Worm (Caenorhabditis elegans): ENCODE results near the gene C25H3.11.
"Not testable (repeated sequence)": the region's sequence is repeated elsewhere in the genome, so short reads cannot be mapped to it uniquely, and the experiment has no call there.

The C25H3.11 gene

ce11 chrII:5640362-5641079, 48.3 kb downstream of the C25H3.11 start:
- TF ChIP-seq ceh-83 (GFP tag; optimal IDR thresholded peaks at IDR 0.05): no peak

ce11 chrII:5638059-5638458, 50.8 kb downstream of the C25H3.11 start, which contains the start of gene F59E12.3:
TSS of gene F59E12.3 (plus strand) at chrII:5638359.
- TF ChIP-seq ceh-43 (GFP tag; optimal IDR thresholded peaks at IDR 0.05) (no peak), zip-8 (tag; optimal IDR thresholded peaks at IDR 0.05) (no peak), mab-5 (tag; optimal IDR thresholded peaks at IDR 0.05) (no peak), nhr-12 (tag; optimal IDR thresholded peaks at IDR 0.05) (no peak)

- no peak for TF ChIP-seq ztf-11 (tag; optimal IDR thresholded peaks at IDR 0.05)
- no peak for TF ChIP-seq ceh-83 (GFP tag; optimal IDR thresholded peaks at IDR 0.05)
- TF ChIP-seq M03D4.4 (tag; optimal IDR thresholded peaks at IDR 0.05): no peak
- no peak for TF ChIP-seq flh-1 (GFP tag; optimal IDR thresholded peaks at IDR 0.05)
- TF ChIP-seq tbx-8 (GFP tag; optimal IDR thresholded peaks at IDR 0.05): no peak
- TF ChIP-seq drap-1 (GFP tag; optimal IDR thresholded peaks at IDR 0.05): no peak
These were observed 52.0 kb downstream of the C25H3.11 start, which contains the start of gene F59E12.8 for ce11 chrII:5636826-5637225. TSS of gene F59E12.8 (minus strand) at chrII:5636926.

ce11 chrII:5633453-5633852, 55.4 kb downstream of the C25H3.11 start:
- TF ChIP-seq blmp-1 (tag; optimal IDR thresholded peaks at IDR 0.05) (no peak), ham-2 (GFP tag; optimal IDR thresholded peaks at IDR 0.05) (no peak)

ce11 chrII:5630851-5631401, 57.9 kb downstream of the C25H3.11 start, which contains the start of the genes F59E12.6 and npl-4.1:
TSS of gene F59E12.6 (minus strand) at chrII:5630951.
TSS of gene npl-4.1 (plus strand) at chrII:5631351.
- TF ChIP-seq mab-5 (tag; optimal IDR thresholded peaks at IDR 0.05); drap-1 (GFP tag; optimal IDR thresholded peaks at IDR 0.05); ceh-43 (GFP tag; optimal IDR thresholded peaks at IDR 0.05): not testable (repeated sequence)

- TF ChIP-seq cnd-1 (tag; optimal IDR thresholded peaks at IDR 0.05): no peak
- TF ChIP-seq unc-120 (tag; optimal IDR thresholded peaks at IDR 0.05; ENCODE audit: poor library complexity, severe bottlenecking): no peak
- no peak for TF ChIP-seq tbx-8 (GFP tag; optimal IDR thresholded peaks at IDR 0.05)
- no peak for TF ChIP-seq ham-2 (GFP tag; optimal IDR thresholded peaks at IDR 0.05)
- no peak for TF ChIP-seq nhr-76 (tag; optimal IDR thresholded peaks at IDR 0.05)
- TF ChIP-seq sem-2 (GFP tag; optimal IDR thresholded peaks at IDR 0.05): no peak
- no peak for TF ChIP-seq hlh-1 (tag; optimal IDR thresholded peaks at IDR 0.05)
- no peak for TF ChIP-seq ztf-11 (tag; optimal IDR thresholded peaks at IDR 0.05)
- no peak for TF ChIP-seq nhr-237 (tag; optimal IDR thresholded peaks at IDR 0.05)
- no peak for TF ChIP-seq elt-3 (tag; optimal IDR thresholded peaks at IDR 0.05)
- no peak for TF ChIP-seq ceh-43 (GFP tag; optimal IDR thresholded peaks at IDR 0.05)
- no peak for TF ChIP-seq drap-1 (GFP tag; optimal IDR thresholded peaks at IDR 0.05)
- no peak for TF ChIP-seq snpc-4 (tag; optimal IDR thresholded peaks at IDR 0.05)
- no peak for TF ChIP-seq nhr-12 (tag; optimal IDR thresholded peaks at IDR 0.05)
- TF ChIP-seq sptf-1 (tag; optimal IDR thresholded peaks at IDR 0.05): no peak
- TF ChIP-seq mep-1 (tag; optimal IDR thresholded peaks at IDR 0.05): no peak
- TF ChIP-seq flh-1 (GFP tag; optimal IDR thresholded peaks at IDR 0.05): no peak
These were observed 60.5 kb downstream of the C25H3.11 start, which contains the start of gene F59E12.15 for ce11 chrII:5628326-5628818. TSS of gene F59E12.15 (minus strand) at chrII:5628376.

- TF ChIP-seq flh-1 (GFP tag; optimal IDR thresholded peaks at IDR 0.05); lin-32 (GFP tag; optimal IDR thresholded peaks at IDR 0.05); elt-1 (tag; optimal IDR thresholded peaks at IDR 0.05; ENCODE audit: borderline replicate concordance, insufficient read depth): not testable (repeated sequence)
These were observed 66.4 kb downstream of the C25H3.11 start, which contains the start of the genes eif-3.L and npl-4.2 for ce11 chrII:5622383-5622939. TSS of gene eif-3.L (minus strand) at chrII:5622483. TSS of gene npl-4.2 (plus strand) at chrII:5622889.
